Worm (Caenorhabditis elegans): Measurements from ENCODE around the gene T05G5.5.

T05G5.5 gene

ce11 chrIII:9786776-9787175, 35.5 kb upstream of the T05G5.5 start:
- TF ChIP-seq let-607 (tag; optimal IDR thresholded peaks at IDR 0.05) = peak; percentile 97 to 98
- peak; percentile 93 for TF ChIP-seq nhr-80 (tag; optimal IDR thresholded peaks at IDR 0.05)
- no peak for TF ChIP-seq F10E7.11 (tag; optimal IDR thresholded peaks at IDR 0.05)
- no peak for TF ChIP-seq F52B5.7 (tag; optimal IDR thresholded peaks at IDR 0.05)

- TF ChIP-seq ekl-4 (GFP tag; IDR thresholded peaks at IDR 0.05) = peak; percentile 17; the same call in 1 of the 2 replicates
- TF ChIP-seq repo-1 (tag; optimal IDR thresholded peaks at IDR 0.05) = peak; percentile 81
- TF ChIP-seq hlh-26 (GFP tag; conservative IDR thresholded peaks at IDR 0.05) = no peak
- TF ChIP-seq akir-1 (GFP tag; optimal IDR thresholded peaks at IDR 0.05) = no peak
- TF ChIP-seq lin-35 (GFP tag; optimal IDR thresholded peaks at IDR 0.05) = peak in 1 of 3 experiments; percentile 57
- TF ChIP-seq F57C9.4 (tag; optimal IDR thresholded peaks at IDR 0.05) = peak; percentile 80
- TF ChIP-seq hsf-1 (GFP tag; IDR thresholded peaks at IDR 0.05) = 0 out of 2 replicates have a peak, but pooled peaks have one; percentile 54
- TF ChIP-seq atf-7 (tag; optimal IDR thresholded peaks at IDR 0.05) = peak; percentile 61
- TF ChIP-seq cebp-2 (GFP tag; IDR thresholded peaks at IDR 0.05) = 0 out of 2 replicates have a peak, but pooled peaks have one; percentile 36
- TF ChIP-seq lin-40 (tag; optimal IDR thresholded peaks at IDR 0.05) = peak; percentile 38
- no peak for TF ChIP-seq dpff-1 (tag; optimal IDR thresholded peaks at IDR 0.05)
- peak; percentile 22; the same call in 1 of the 2 replicates for TF ChIP-seq hmg-1.2 (GFP tag; IDR thresholded peaks at IDR 0.05)
- no peak for TF ChIP-seq snpc-4 (GFP tag; optimal IDR thresholded peaks at IDR 0.05)
- TF ChIP-seq snpc-4 (tag; optimal IDR thresholded peaks at IDR 0.05) = peak in 1 of 4 experiments; percentile 2
- 0 out of 2 replicates have a peak, but pooled peaks have one; percentile 54 for TF ChIP-seq Y53G8AR.9 (GFP tag; conservative IDR thresholded peaks at IDR 0.05)
- TF ChIP-seq mxl-1 (tag; optimal IDR thresholded peaks at IDR 0.05) = no peak
- TF ChIP-seq snpc-1.1 (tag; optimal IDR thresholded peaks at IDR 0.05; ENCODE audit: insufficient read depth) = no peak
- no peak for TF ChIP-seq cebp-1 (GFP tag; IDR thresholded peaks at IDR 0.05)
- TF ChIP-seq cebp-1 (tag; optimal IDR thresholded peaks at IDR 0.05) = peak; percentile 29
- TF ChIP-seq sptf-2 (GFP tag; optimal IDR thresholded peaks at IDR 0.05) = no peak
- TF ChIP-seq Y56A3A.18 (GFP tag; IDR thresholded peaks at IDR 0.05) = peak; percentile 54; the same call in 1 of the 2 replicates
- TF ChIP-seq madf-3 (GFP tag; IDR thresholded peaks at IDR 0.05) = peak; percentile 85
- TF ChIP-seq ceh-27 (GFP tag; optimal IDR thresholded peaks at IDR 0.05) = no peak
- peak; percentile 3 for TF ChIP-seq gei-17 (GFP tag; optimal IDR thresholded peaks at IDR 0.05)
- peak; percentile 21 to 35 for TF ChIP-seq let-607 (tag; optimal IDR thresholded peaks at IDR 0.05)
- TF ChIP-seq ceh-58 (GFP tag; IDR thresholded peaks at IDR 0.05) = 0 out of 2 replicates have a peak, but pooled peaks have one; percentile 60
- no peak for TF ChIP-seq ceh-79 (tag; optimal IDR thresholded peaks at IDR 0.05)
- TF ChIP-seq attf-5 (GFP tag; optimal IDR thresholded peaks at IDR 0.05) = peak; percentile 21
- peak; percentile 42 for TF ChIP-seq tlf-1 (GFP tag; optimal IDR thresholded peaks at IDR 0.05)
- TF ChIP-seq hrde-1 (tag; optimal IDR thresholded peaks at IDR 0.05; ENCODE audit: borderline replicate concordance) = peak; percentile 6
- TF ChIP-seq ceh-40 (GFP tag; IDR thresholded peaks at IDR 0.05) = no peak
- no peak for TF ChIP-seq B0261.1 (tag; optimal IDR thresholded peaks at IDR 0.05)
- peak; percentile 7 for TF ChIP-seq B0035.1 (tag; optimal IDR thresholded peaks at IDR 0.05)
- TF ChIP-seq F49E8.2 (tag; optimal IDR thresholded peaks at IDR 0.05; ENCODE audit: insufficient read depth) = peak; percentile 24
- TF ChIP-seq rpc-1 (optimal IDR thresholded peaks at IDR 0.05) = no peak
- TF ChIP-seq rpc-1 (tag; optimal IDR thresholded peaks at IDR 0.05) = no peak
- TF ChIP-seq tbp1 (GFP tag; optimal IDR thresholded peaks at IDR 0.05) = peak; percentile 4
- TF ChIP-seq madf-6 (GFP tag; IDR thresholded peaks at IDR 0.05) = peak; percentile 42
- TF ChIP-seq nhr-90 (tag; optimal IDR thresholded peaks at IDR 0.05) = no peak
- TF ChIP-seq zfh-2 (GFP tag; conservative IDR thresholded peaks at IDR 0.05) = no peak
- no peak for TF ChIP-seq C06A6.2 (GFP tag; conservative IDR thresholded peaks at IDR 0.05)
- peak; percentile 62 for TF ChIP-seq F10E7.11 (tag; optimal IDR thresholded peaks at IDR 0.05)
- no peak for TF ChIP-seq fkh-3 (tag; optimal IDR thresholded peaks at IDR 0.05)
- TF ChIP-seq tbx-9 (tag; optimal IDR thresholded peaks at IDR 0.05; ENCODE audit: borderline replicate concordance) = no peak
These were observed 31.9 kb upstream of the T05G5.5 start for ce11 chrIII:9783133-9783590.
